Worm (Caenorhabditis elegans): ENCODE data around the gene F22E5.21.

DNA sequence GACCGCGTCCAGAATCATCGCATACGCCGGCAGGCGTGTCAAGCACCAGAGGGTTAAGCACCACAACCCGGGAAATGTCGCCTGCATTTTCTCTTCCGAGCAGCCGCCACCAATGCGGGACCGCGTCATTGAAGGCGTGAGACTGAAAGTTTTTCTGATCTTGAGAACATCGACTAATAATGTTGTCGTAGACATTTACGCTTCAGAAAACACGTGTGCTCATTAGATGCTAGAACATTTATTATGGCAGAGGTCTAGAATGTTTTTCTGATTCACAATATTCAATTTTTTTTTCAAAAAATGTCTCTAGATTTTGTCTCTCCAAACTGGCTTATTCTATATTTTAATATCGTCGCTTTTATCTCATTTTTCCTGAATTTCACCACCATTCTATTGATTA, 19.3 kb upstream of the F22E5.21 start, which contains the start of gene sri-47:
- TF ChIP-seq tab-1 (GFP tag; IDR thresholded peaks at IDR 0.05) (no peak), flt-1 (GFP tag; IDR thresholded peaks at IDR 0.05) (no peak), ztf-29 (GFP tag; IDR thresholded peaks at IDR 0.05) (no peak), ref-1 (GFP tag; conservative IDR thresholded peaks at IDR 0.05) (no peak), ztf-23 (GFP tag; IDR thresholded peaks at IDR 0.05) (no peak), med-1 (GFP tag; optimal IDR thresholded peaks at IDR 0.05; ENCODE audit: insufficient read depth) (no peak), klf-2 (GFP tag; conservative IDR thresholded peaks at IDR 0.05) (no peak), T22C8.4 (GFP tag; IDR thresholded peaks at IDR 0.05) (no peak), cog-1 (tag; optimal IDR thresholded peaks at IDR 0.05) (no peak)
